Worm (Caenorhabditis elegans) whole organism, early embryonic: ENCODE data around the gene F14B8.5.

Experiments
- ets-7 ChIP-seq: sonication (generic microtip); optimal IDR thresholded peaks from 2 replicates; lab custom pipeline; 2016; ENCODE audit warnings: missing genotype, missing genetic modification characterization, missing compliant biosample characterization
- pes-1 ChIP-seq: fragments of 200-800 bp; sonication (Bioruptor generic); IDR thresholded peaks from 2 replicates; pipeline ENCODE4 v1.3.6; 2022; ENCODE audit warnings: missing genetic modification reagents, missing genetic modification characterization, missing compliant biosample characterization
- tra-4 ChIP-seq: sonication (generic microtip); optimal IDR thresholded peaks from 2 replicates; lab custom pipeline; 2017; ENCODE audit warnings: missing genetic modification characterization, missing compliant biosample characterization

- TF ChIP-seq ets-7 (tag; lab: Kevin White, UChicago) (no peak), pes-1 (GFP tag; lab: Robert Waterston, UW) (no peak), tra-4 (tag; lab: Kevin White, UChicago) (no peak)
These were observed 39.1 kb downstream of the F14B8.5 start, which contains the start of gene unc-6 for ce11 chrX:6889374-6889773.
